Worm (Caenorhabditis elegans): ENCODE data around the gene C39H7.4.

- TF ChIP-seq med-1 (GFP tag; optimal IDR thresholded peaks at IDR 0.05; ENCODE audit: insufficient read depth): no peak
- TF ChIP-seq cog-1 (tag; optimal IDR thresholded peaks at IDR 0.05): no peak
- TF ChIP-seq T22C8.4 (GFP tag; IDR thresholded peaks at IDR 0.05): no peak
- no peak for TF ChIP-seq ref-1 (GFP tag; conservative IDR thresholded peaks at IDR 0.05)
Measured at ce11 chrIV:5584384-5584783, 30.0 kb downstream of the C39H7.4 start, which contains the start of gene fkh-7.

All from whole organism, midembryonic.